Fruit fly (Drosophila melanogaster) whole organism, embryonic: ENCODE results near the gene CG33772.
A peak's percentile ranks its signal among the peaks of the same experiment; 100 is the strongest.
"Not testable (repeated sequence)": the region's sequence is repeated elsewhere in the genome, so short reads cannot be mapped to it uniquely, and the experiment has no call there.

Experiments used
- CG10147 ChIP-seq: fragments of 200-800 bp; sonication (Bioruptor generic); optimal IDR thresholded peaks from 2 replicates; lab custom pipeline; 2019; ENCODE audit warnings: missing biosample characterization, mild to moderate bottlenecking, missing genetic modification characterization, moderate library complexity
- CG10543 ChIP-seq: fragments of 200-800 bp; sonication (Bioruptor generic); optimal IDR thresholded peaks from 3 replicates; lab custom pipeline; 2017; ENCODE audit warnings: missing biosample characterization, mild to moderate bottlenecking, missing genetic modification characterization, moderate library complexity
- CG11696 ChIP-seq: fragments of 200-800 bp; sonication (Bioruptor generic); IDR thresholded peaks from 2 replicates; pipeline ENCODE4 v1.3.6; 2022; ENCODE audit warnings: missing biosample characterization, missing genetic modification characterization
- CG11723 ChIP-seq: fragments of 200-800 bp; sonication (Bioruptor generic); optimal IDR thresholded peaks from 2 replicates; lab custom pipeline; 2017; ENCODE audit warnings: missing biosample characterization, mild to moderate bottlenecking, missing genetic modification characterization
- CG12659 ChIP-seq: fragments of 200-800 bp; sonication (Bioruptor generic); optimal IDR thresholded peaks from 3 replicates; lab custom pipeline; 2017; ENCODE audit warnings: mild to moderate bottlenecking, missing biosample characterization, missing genetic modification reagents, missing genetic modification characterization
- CG14710 ChIP-seq: fragments of 200-800 bp; sonication (Bioruptor generic); optimal IDR thresholded peaks from 3 replicates; lab custom pipeline; 2019; ENCODE audit warnings: missing biosample characterization, mild to moderate bottlenecking, missing genetic modification characterization, moderate library complexity
- CG15073 ChIP-seq: fragments of 200-800 bp; sonication (Bioruptor generic); optimal IDR thresholded peaks from 2 replicates; lab custom pipeline; 2016; ENCODE audit warnings: missing biosample characterization, missing genetic modification characterization
- CG15601 ChIP-seq: fragments of 200-800 bp; sonication (Bioruptor generic); optimal IDR thresholded peaks from 3 replicates; lab custom pipeline; 2019; ENCODE audit warnings: missing biosample characterization, mild to moderate bottlenecking, missing genetic modification characterization, moderate library complexity
- CG16779 ChIP-seq: fragments of 200-800 bp; sonication (Bioruptor generic); IDR thresholded peaks from 2 replicates; pipeline ENCODE4 v1.3.6; 2022; ENCODE audit warnings: missing biosample characterization, missing genetic modification characterization
- CG17359 ChIP-seq: fragments of 200-800 bp; sonication (Bioruptor generic); optimal IDR thresholded peaks from 3 replicates; lab custom pipeline; 2018; ENCODE audit warnings: missing biosample characterization, mild to moderate bottlenecking, missing genetic modification characterization, moderate library complexity
- CG17568 ChIP-seq: fragments of 200-800 bp; sonication (Bioruptor generic); optimal IDR thresholded peaks from 2 replicates; lab custom pipeline; 2018; ENCODE audit warnings: missing biosample characterization, mild to moderate bottlenecking, missing genetic modification characterization, moderate library complexity
- CG17802 ChIP-seq: fragments of 200-800 bp; sonication (Bioruptor generic); optimal IDR thresholded peaks from 2 replicates; lab custom pipeline; 2018; ENCODE audit warnings: missing biosample characterization, mild to moderate bottlenecking, missing genetic modification characterization, moderate library complexity
- CG2199 ChIP-seq: fragments of 200-800 bp; sonication (Bioruptor generic); IDR thresholded peaks from 3 replicates; pipeline ENCODE4 v1.3.6; 2022; ENCODE audit warnings: missing biosample characterization, missing genetic modification characterization
- CG3838 ChIP-seq: fragments of 200-800 bp; sonication (Bioruptor generic); optimal IDR thresholded peaks from 3 replicates; lab custom pipeline; 2016; ENCODE audit warnings: missing biosample characterization, missing genetic modification characterization
- CG3847 ChIP-seq: fragments of 200-800 bp; sonication (Bioruptor generic); IDR thresholded peaks from 2 replicates; pipeline ENCODE4 v1.3.6; 2022; ENCODE audit warnings: missing biosample characterization, missing genetic modification characterization
- CG4360 ChIP-seq: fragments of 200-800 bp; sonication (Bioruptor generic); IDR thresholded peaks from 2 replicates; pipeline ENCODE4 v1.3.6; 2022; ENCODE audit warnings: missing biosample characterization, missing genetic modification characterization
- CG6854 ChIP-seq: fragments of 200-800 bp; sonication (Bioruptor generic); optimal IDR thresholded peaks from 3 replicates; lab custom pipeline; 2017; ENCODE audit warnings: missing biosample characterization, mild to moderate bottlenecking, missing genetic modification characterization
- CG8388 ChIP-seq: fragments of 200-800 bp; sonication (Bioruptor generic); optimal IDR thresholded peaks from 2 replicates; lab custom pipeline; 2019; ENCODE audit warnings: missing biosample characterization, mild to moderate bottlenecking, missing genetic modification characterization, moderate library complexity
- CG8944 ChIP-seq: fragments of 200-800 bp; sonication (Bioruptor generic); optimal IDR thresholded peaks from 3 replicates; lab custom pipeline; 2016; ENCODE audit warnings: missing biosample characterization, missing genetic modification characterization
- CG9797 ChIP-seq: fragments of 200-800 bp; sonication (Bioruptor generic); optimal IDR thresholded peaks from 3 replicates; lab custom pipeline; 2018; ENCODE audit warnings: missing biosample characterization, mild to moderate bottlenecking, missing genetic modification characterization
- CTCF ChIP-seq: fragments of 200-800 bp; sonication (Bioruptor generic); optimal IDR thresholded peaks from 2 replicates; lab custom pipeline; 2017; ENCODE audit warnings: missing biosample characterization, mild to moderate bottlenecking, missing genetic modification characterization, moderate library complexity
- Ets65A ChIP-seq: fragments of 200-800 bp; sonication (Bioruptor generic); peaks from one replicate; lab custom pipeline; 2016; ENCODE audit warnings: missing biosample characterization, missing genetic modification characterization
- Gsc ChIP-seq: fragments of 200-800 bp; sonication (Bioruptor generic); IDR thresholded peaks from 2 replicates; pipeline ENCODE4 v1.3.6; 2022; ENCODE audit warnings: missing biosample characterization, missing genetic modification characterization
- HmgZ ChIP-seq: fragments of 200-800 bp; sonication (Bioruptor generic); optimal IDR thresholded peaks from 2 replicates; lab custom pipeline; 2018; ENCODE audit warnings: missing biosample characterization, mild to moderate bottlenecking, missing genetic modification characterization
- Hmx ChIP-seq: fragments of 200-800 bp; sonication (Bioruptor generic); optimal IDR thresholded peaks from 2 replicates; lab custom pipeline; 2016; ENCODE audit warnings: missing biosample characterization, missing genetic modification characterization
- Hr51 ChIP-seq, 2 experiments: fragments of 200-800 bp; sonication (Bioruptor generic); optimal IDR thresholded peaks; 2 replicates in 1 of 2; 3 replicates in 1 of 2; lab custom pipeline; 2016 to 2018; ENCODE audit warnings: missing biosample characterization in 2 of 2, missing genetic modification characterization in 2 of 2, mild to moderate bottlenecking in 1 of 2, moderate library complexity in 1 of 2
- Lim3 ChIP-seq: fragments of 200-800 bp; sonication (Bioruptor generic); IDR thresholded peaks from 2 replicates; pipeline ENCODE4 v1.3.6; 2022; ENCODE audit warnings: missing biosample characterization, missing genetic modification characterization
- Med ChIP-seq: fragments of 200-800 bp; sonication (Bioruptor generic); peaks from one replicate; lab custom pipeline; 2016; ENCODE audit warnings: missing biosample characterization, missing genetic modification characterization, mild to moderate bottlenecking, inconsistent platforms, moderate library complexity
- Myb ChIP-seq: fragments of 200-800 bp; sonication (Bioruptor generic); optimal IDR thresholded peaks from 2 replicates; lab custom pipeline; 2016; ENCODE audit warnings: missing biosample characterization, missing genetic modification characterization
- NFAT ChIP-seq: fragments of 200-800 bp; sonication (Bioruptor generic); IDR thresholded peaks from 2 replicates; pipeline ENCODE4 v1.3.6; 2022; ENCODE audit warnings: missing biosample characterization, missing genetic modification characterization
- abd-A ChIP-seq: fragments of 200-800 bp; sonication (Bioruptor generic); optimal IDR thresholded peaks from 3 replicates; lab custom pipeline; 2019; ENCODE audit warnings: missing biosample characterization, mild to moderate bottlenecking, missing genetic modification characterization, moderate library complexity
- ato ChIP-seq: fragments of 200-800 bp; sonication (Bioruptor generic); IDR thresholded peaks from 2 replicates; pipeline ENCODE4 v1.3.6; 2022; ENCODE audit warnings: missing biosample characterization, missing genetic modification characterization; ENCODE audit not compliant: partially characterized antibody
- dan ChIP-seq: fragments of 200-800 bp; sonication (Bioruptor generic); IDR thresholded peaks from 2 replicates; pipeline ENCODE4 v1.3.6; 2022; ENCODE audit warnings: missing biosample characterization, missing genetic modification characterization
- fu2 ChIP-seq: fragments of 200-800 bp; sonication (Bioruptor generic); optimal IDR thresholded peaks from 2 replicates; lab custom pipeline; 2016; ENCODE audit warnings: missing biosample characterization, missing genetic modification characterization
- grn ChIP-seq: fragments of 200-800 bp; sonication (Bioruptor generic); optimal IDR thresholded peaks from 3 replicates; lab custom pipeline; 2017; ENCODE audit warnings: missing biosample characterization, missing genetic modification characterization
- her ChIP-seq: fragments of 200-800 bp; sonication (Bioruptor generic); optimal IDR thresholded peaks from 2 replicates; lab custom pipeline; 2016; ENCODE audit warnings: missing biosample characterization, missing genetic modification characterization
- hth ChIP-seq: fragments of >200 bp; optimal IDR thresholded peaks from 2 replicates; lab custom pipeline; 2017; ENCODE audit warnings: inconsistent platforms
- kah ChIP-seq: fragments of 200-800 bp; sonication (Bioruptor generic); optimal IDR thresholded peaks from 2 replicates; lab custom pipeline; 2018; ENCODE audit warnings: missing biosample characterization, mild to moderate bottlenecking, missing genetic modification characterization
- luna ChIP-seq: fragments of 200-800 bp; sonication (Bioruptor generic); optimal IDR thresholded peaks from 2 replicates; lab custom pipeline; 2016; ENCODE audit warnings: missing biosample characterization, missing genetic modification characterization
- nau ChIP-seq: fragments of 200-800 bp; sonication (Bioruptor generic); optimal IDR thresholded peaks from 3 replicates; lab custom pipeline; 2017; ENCODE audit warnings: missing biosample characterization, mild to moderate bottlenecking, missing genetic modification characterization, missing genetic modification reagents
- peb ChIP-seq: fragments of 200-800 bp; sonication (Bioruptor generic); IDR thresholded peaks from 2 replicates; pipeline ENCODE4 v1.3.6; 2022; ENCODE audit warnings: missing biosample characterization, missing genetic modification characterization
- pnt ChIP-seq: fragments of 200-800 bp; sonication (Bioruptor generic); optimal IDR thresholded peaks from 3 replicates; lab custom pipeline; 2016; ENCODE audit warnings: missing biosample characterization, missing genetic modification characterization
- psq ChIP-seq: fragments of 200-800 bp; sonication (Bioruptor generic); optimal IDR thresholded peaks from 2 replicates; lab custom pipeline; 2017; ENCODE audit warnings: missing biosample characterization, missing genetic modification characterization
- pum ChIP-seq: fragments of 200-800 bp; sonication (Bioruptor generic); optimal IDR thresholded peaks from 2 replicates; lab custom pipeline; 2016; ENCODE audit warnings: missing biosample characterization, missing genetic modification characterization
- sd ChIP-seq: fragments of 200-800 bp; sonication (Bioruptor generic); optimal IDR thresholded peaks from 3 replicates; lab custom pipeline; 2018; ENCODE audit warnings: missing biosample characterization, mild to moderate bottlenecking, missing genetic modification characterization, moderate library complexity
- twi ChIP-seq: fragments of 200-800 bp; optimal IDR thresholded peaks from 2 replicates; lab custom pipeline; 2019; ENCODE audit warnings: missing biosample characterization, mild to moderate bottlenecking, missing genetic modification characterization, moderate library complexity

CG33772 gene

DNA sequence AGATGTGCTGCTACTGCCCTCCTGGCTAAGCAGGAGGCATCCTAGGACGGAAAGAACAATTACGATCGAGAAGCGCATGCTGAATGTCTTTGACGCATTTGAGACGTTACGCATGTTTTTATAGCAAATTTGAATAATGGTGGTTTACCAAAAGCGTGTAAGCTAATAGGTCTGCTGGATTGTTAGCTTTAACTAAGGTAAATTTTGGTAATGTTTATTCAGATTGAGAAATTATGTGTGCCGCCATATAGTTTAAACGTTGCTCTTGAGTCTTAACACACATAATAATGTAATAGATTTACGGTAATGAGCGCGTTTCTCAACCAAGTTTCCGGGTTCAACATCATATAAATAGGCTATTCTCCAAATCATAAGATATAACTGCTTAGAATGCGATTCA is 41.4 kb upstream of the CG33772 start, which contains the start of the genes CG12546 and CG14453:
CG12546 (minus strand) TSS at position 101 of the 400 bp plus-strand sequence.
CG14453 (plus strand) TSS at position 372 of the 400 bp plus-strand sequence.
- TF ChIP-seq CG11696 (GFP tag; lab: Robert Waterston, UW): no peak
- TF ChIP-seq psq (GFP tag; lab: Kevin White, UChicago): no peak
- TF ChIP-seq Med: no peak
- no peak for TF ChIP-seq Hr51 (GFP tag; optimal IDR thresholded peaks at IDR 0.05; lab: Kevin White, UChicago)
- TF ChIP-seq CG9797 (GFP tag; lab: Kevin White, UChicago): no peak
- TF ChIP-seq CG6854 (GFP tag; lab: Kevin White, UChicago): no peak
- TF ChIP-seq fu2 (GFP tag; lab: Kevin White, UChicago): no peak
- TF ChIP-seq, all 482 proteins: peak for 0

DNA sequence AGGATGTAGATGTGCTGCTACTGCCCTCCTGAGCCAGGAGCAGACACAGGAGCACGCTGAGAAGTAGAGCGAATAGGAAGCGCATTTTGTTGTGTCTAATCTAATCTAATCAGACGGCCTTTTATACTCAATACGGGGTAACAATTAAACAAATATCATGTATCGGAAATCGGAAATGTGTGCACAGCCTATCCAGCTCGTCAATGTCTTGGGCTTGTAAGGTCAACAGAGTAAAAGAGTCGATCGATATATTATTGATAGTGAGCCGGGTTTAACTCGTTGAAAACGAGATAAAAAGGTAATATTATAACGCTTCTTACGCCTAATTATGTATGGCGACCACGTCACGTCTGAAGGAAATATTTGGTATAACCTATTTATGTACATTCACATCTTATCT is 40.1 kb upstream of the CG33772 start, which contains the start of gene CG14454:
CG14454 (minus strand) TSS at position 101 of the 400 bp plus-strand sequence.
- TF ChIP-seq ato (GFP tag; lab: Robert Waterston, UW); CG8388; pum (GFP tag; lab: Kevin White, UChicago): not testable (repeated sequence)

DNA sequence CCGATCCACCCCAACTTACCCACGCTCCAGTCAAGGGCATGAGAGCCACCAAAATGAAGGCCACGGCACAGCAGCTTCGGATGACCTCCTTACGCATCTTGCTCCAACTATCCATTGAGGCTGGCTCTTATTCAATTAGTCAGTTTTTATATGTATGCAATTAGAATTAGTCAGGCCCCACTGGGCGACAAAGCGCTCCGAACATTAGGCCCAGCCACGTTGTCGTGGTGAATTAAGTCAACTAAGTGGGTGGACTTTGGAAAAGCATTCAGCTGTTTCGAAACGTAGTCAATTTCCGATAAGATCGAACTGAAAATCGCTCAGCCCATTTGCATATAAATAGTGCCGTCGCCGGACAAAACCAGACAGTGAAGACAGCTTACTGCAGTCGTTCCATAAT is 34.7 kb upstream of the CG33772 start, which contains the start of the genes CG14455 and CG14456:
CG14455 (minus strand) TSS at position 101 of the 400 bp plus-strand sequence.
CG14456 (plus strand) TSS at position 236 of the 400 bp plus-strand sequence.
- TF ChIP-seq peb (GFP tag; lab: Robert Waterston, UW) (no peak), dan (GFP tag; lab: Robert Waterston, UW) (no peak), twi (tag; lab: Kevin White, UChicago) (no peak), Lim3 (GFP tag; lab: Robert Waterston, UW) (no peak), her (no peak), abd-A (no peak), CG3847 (GFP tag; lab: Robert Waterston, UW) (no peak), NFAT (GFP tag; lab: Robert Waterston, UW) (no peak), Ets65A (GFP tag; lab: Kevin White, UChicago) (no peak), CG17802 (no peak), hth (lab: Kevin White, UChicago) (no peak), CG10147 (GFP tag; lab: Kevin White, UChicago) (no peak), Myb (no peak), HmgZ (tag; lab: Kevin White, UChicago) (no peak), pnt (GFP tag; lab: Kevin White, UChicago) (no peak)

DNA sequence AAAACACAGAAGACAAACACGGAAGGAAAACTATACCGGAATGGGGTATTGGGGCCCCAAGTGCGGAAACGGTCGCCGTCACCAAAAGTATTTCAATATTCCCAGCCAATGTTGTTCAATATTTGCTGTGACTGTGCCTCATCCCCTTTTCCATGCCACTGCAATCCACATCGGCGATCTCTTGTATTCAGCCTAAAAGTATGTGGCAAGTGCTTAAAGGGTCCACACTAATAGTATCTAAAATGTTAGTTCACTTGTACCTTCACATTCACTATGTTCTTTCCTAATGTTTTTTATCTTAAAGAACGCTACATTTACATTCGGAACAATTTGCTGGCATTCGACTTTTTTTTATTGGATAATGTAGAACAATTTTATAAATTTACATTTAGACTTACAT is 28.6 kb upstream of the CG33772 start:
- TF ChIP-seq CG8388: peak; percentile 75
- TF ChIP-seq CG15073 (GFP tag; lab: Kevin White, UChicago): peak; percentile 73
- TF ChIP-seq CTCF (GFP tag; lab: Kevin White, UChicago): peak; percentile 62
- TF ChIP-seq CG14710: peak; percentile 11
- TF ChIP-seq grn (GFP tag; lab: Kevin White, UChicago): peak; percentile 71
- TF ChIP-seq CG2199 (GFP tag; lab: Robert Waterston, UW): peak; percentile 70; the same call in 2 of the 3 replicates
- no peak for TF ChIP-seq CG4360 (GFP tag; lab: Robert Waterston, UW)
- TF ChIP-seq CG15601 (tag; lab: Kevin White, UChicago): peak; percentile 83
- no peak for TF ChIP-seq Gsc
- TF ChIP-seq, all 482 proteins: peak for 7

DNA sequence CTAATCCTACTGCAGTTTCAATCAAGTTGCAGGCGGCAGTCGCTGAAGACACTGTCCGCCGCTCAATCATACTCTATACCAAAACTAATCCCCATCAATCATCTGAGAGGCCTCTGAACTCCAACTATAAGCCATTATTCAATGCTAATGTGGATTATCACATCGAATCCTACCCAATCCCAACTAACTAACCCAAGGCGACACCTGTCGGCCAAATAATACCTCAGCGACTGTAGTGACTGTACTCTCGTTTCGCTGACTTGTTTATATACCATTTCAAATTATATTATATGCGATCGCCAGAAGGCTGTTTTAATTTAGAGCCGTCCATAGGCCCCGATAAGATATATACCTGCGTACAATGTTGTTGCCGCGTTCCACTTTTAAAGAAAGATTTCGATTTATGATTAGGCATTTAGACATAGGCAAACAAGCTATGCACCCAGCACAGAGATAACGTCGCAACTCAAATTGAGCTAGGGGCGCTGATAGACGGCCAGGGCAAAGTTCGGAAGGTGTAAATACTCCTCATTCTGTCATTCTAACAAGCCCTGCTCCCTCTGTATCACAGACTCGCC is 19.5 kb upstream of the CG33772 start:
- TF ChIP-seq CG8944 (GFP tag; lab: Kevin White, UChicago) (no peak), Hmx (GFP tag; lab: Kevin White, UChicago) (no peak), CG11723 (no peak), CG3838 (GFP tag; lab: Kevin White, UChicago) (no peak), CG10543 (GFP tag; lab: Kevin White, UChicago) (peak; percentile 39), CG16779 (no peak), sd (tag; lab: Kevin White, UChicago) (peak; percentile 58), CG17359 (no peak), CG12659 (GFP tag; lab: Kevin White, UChicago) (no peak), CG17568 (GFP tag; lab: Kevin White, UChicago) (no peak), kah (no peak), luna (GFP tag; lab: Kevin White, UChicago) (no peak), nau (GFP tag; lab: Kevin White, UChicago) (no peak)
